Worm (Caenorhabditis elegans) whole organism, L4/young adult: Measurements from ENCODE around the gene Y39A1C.1.
"Not testable (repeated sequence)": the region's sequence is repeated elsewhere in the genome, so short reads cannot be mapped to it uniquely, and the experiment has no call there.

Experiments used
- W03F9.2 ChIP-seq: fragments of 150-350 bp; optimal IDR thresholded peaks from 2 replicates; lab custom pipeline; 2014; ENCODE audit warnings: missing biosample characterization, missing genetic modification characterization
- dao-5 ChIP-seq: sonication (generic microtip); optimal IDR thresholded peaks from 2 replicates; lab custom pipeline; 2016; ENCODE audit warnings: missing genotype, missing genetic modification characterization, moderate library complexity, missing compliant biosample characterization
- him-1 ChIP-seq: sonication (generic microtip); optimal IDR thresholded peaks from 2 replicates; lab custom pipeline; 2016; ENCODE audit warnings: missing genotype, missing genetic modification reagents, missing genetic modification characterization, missing compliant biosample characterization

The Y39A1C.1 gene

ce11 chrIII:10855398-10855880 is at the start of gene Y39A1C.1:
Gene Y39A1C.1, plus strand, starts transcription at chrIII:10855448.
- TF ChIP-seq him-1 (tag; lab: Kevin White, UChicago) (no peak), dao-5 (tag; lab: Kevin White, UChicago) (no peak), W03F9.2 (tag; lab: Kevin White, UChicago) (no peak)

DNA sequence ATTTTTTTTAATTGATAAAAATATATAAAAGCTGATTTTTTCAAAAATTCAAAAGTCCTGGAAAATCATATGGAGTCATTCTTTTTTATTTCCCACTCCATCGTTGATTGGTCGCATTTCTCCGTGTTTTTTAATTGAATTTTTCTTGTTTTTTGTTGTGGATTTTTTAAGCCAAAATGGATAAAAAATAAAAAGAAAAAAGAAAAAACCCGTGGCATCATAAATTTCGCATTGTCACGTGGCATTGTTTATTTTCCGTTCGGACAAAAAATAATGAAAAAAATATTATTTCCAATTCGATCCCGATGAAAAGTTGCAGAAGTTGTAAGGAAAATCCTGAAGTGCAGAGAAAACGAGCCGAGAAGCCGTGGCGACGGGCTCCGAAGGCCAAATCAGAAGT is 49.6 kb upstream of the Y39A1C.1 start, which contains the start of gene klp-7:
Gene klp-7, plus strand, starts transcription at position 301 of the 400 bp plus-strand sequence.
- TF ChIP-seq W03F9.2, dao-5, him-1 (tag; lab: Kevin White, UChicago): not testable (repeated sequence)

ce11 chrIII:10806821-10807220 is 48.4 kb upstream of the Y39A1C.1 start:
- TF ChIP-seq him-1 (tag; lab: Kevin White, UChicago), result no peak

DNA sequence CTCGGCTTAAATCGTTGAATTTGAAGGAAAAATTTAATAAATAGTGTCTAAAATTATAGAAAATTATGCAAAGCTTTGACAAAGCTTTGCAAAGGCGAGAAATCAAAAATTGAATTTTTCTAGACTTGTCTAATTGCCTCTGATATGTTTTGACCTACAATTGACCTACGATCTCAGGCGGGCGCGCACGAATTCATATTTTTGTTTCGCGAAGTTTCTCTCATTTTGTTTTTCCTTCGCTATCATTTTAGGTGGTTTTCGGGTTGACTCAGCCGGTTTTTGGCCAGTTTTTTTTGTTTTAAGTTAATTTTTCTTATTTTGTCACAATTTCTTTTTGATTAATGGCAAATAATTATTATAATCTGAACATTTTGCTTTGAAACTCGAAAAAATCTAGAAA is 48.0 kb upstream of the Y39A1C.1 start:
- TF ChIP-seq W03F9.2 (tag; lab: Kevin White, UChicago) (no peak), dao-5 (tag; lab: Kevin White, UChicago) (no peak), him-1 (tag; lab: Kevin White, UChicago) (no peak)

DNA sequence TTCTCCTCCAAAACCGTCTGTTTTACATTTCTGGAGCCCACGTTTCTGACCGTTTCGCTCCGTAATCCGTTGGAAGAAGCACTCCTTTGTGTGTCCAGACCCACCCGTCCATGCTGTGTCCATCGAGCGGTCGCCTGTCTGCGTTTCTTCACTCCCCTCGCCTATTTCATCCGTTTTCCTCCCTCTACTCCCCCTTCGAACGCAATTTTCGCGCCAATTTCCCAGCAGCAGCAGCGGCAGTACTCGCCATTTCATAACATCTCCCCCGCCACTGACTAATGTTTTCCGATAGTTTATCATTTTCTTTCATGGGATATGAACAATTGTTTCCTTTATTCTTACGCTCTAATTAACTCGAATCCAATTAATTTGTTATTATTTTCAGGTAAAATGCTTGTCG is 47.3 kb upstream of the Y39A1C.1 start:
- TF ChIP-seq W03F9.2 (tag; lab: Kevin White, UChicago) (no peak), dao-5 (tag; lab: Kevin White, UChicago) (no peak), him-1 (tag; lab: Kevin White, UChicago) (no peak)

ce11 chrIII:10808802-10809201 is 46.4 kb upstream of the Y39A1C.1 start:
- TF ChIP-seq W03F9.2 (tag; lab: Kevin White, UChicago) (no peak), him-1 (tag; lab: Kevin White, UChicago) (no peak), dao-5 (tag; lab: Kevin White, UChicago) (no peak)

- TF ChIP-seq W03F9.2 (tag; lab: Kevin White, UChicago) (no peak), him-1 (tag; lab: Kevin White, UChicago) (no peak), dao-5 (tag; lab: Kevin White, UChicago) (no peak)
These were observed 45.7 kb upstream of the Y39A1C.1 start for ce11 chrIII:10809568-10809967.

- TF ChIP-seq dao-5 (tag; lab: Kevin White, UChicago), result no peak
- TF ChIP-seq W03F9.2 (tag; lab: Kevin White, UChicago), result no peak
- TF ChIP-seq him-1 (tag; lab: Kevin White, UChicago), result no peak
These were observed 44.8 kb upstream of the Y39A1C.1 start for ce11 chrIII:10810483-10810836.

- no peak for TF ChIP-seq dao-5 (tag; lab: Kevin White, UChicago)
- no peak for TF ChIP-seq him-1 (tag; lab: Kevin White, UChicago)
These were observed 44.1 kb upstream of the Y39A1C.1 start for ce11 chrIII:10810837-10811814.

ce11 chrIII:10812798-10813295 is 42.4 kb upstream of the Y39A1C.1 start:
- TF ChIP-seq dao-5 (tag; lab: Kevin White, UChicago) (no peak), him-1 (tag; lab: Kevin White, UChicago) (no peak), W03F9.2 (tag; lab: Kevin White, UChicago) (no peak)

DNA sequence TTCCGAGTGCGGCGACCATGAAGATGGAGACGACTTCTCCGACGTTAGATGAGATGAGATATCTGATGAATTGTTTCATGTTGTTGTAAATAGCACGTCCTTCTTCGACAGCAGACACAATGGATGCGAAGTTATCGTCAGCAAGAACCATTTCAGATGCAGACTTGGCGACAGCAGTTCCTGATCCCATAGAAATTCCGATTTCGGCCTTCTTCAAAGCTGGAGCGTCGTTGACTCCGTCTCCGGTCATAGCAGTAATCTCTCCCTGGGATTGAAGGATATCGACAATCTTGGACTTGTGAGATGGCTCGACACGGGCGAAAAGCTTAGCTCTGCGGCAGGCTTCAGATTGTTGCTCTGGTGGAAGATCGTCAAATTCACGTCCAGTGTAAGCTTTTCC is 41.4 kb upstream of the Y39A1C.1 start:
- no peak for TF ChIP-seq him-1 (tag; lab: Kevin White, UChicago)
- no peak for TF ChIP-seq W03F9.2 (tag; lab: Kevin White, UChicago)
- no peak for TF ChIP-seq dao-5 (tag; lab: Kevin White, UChicago)

DNA sequence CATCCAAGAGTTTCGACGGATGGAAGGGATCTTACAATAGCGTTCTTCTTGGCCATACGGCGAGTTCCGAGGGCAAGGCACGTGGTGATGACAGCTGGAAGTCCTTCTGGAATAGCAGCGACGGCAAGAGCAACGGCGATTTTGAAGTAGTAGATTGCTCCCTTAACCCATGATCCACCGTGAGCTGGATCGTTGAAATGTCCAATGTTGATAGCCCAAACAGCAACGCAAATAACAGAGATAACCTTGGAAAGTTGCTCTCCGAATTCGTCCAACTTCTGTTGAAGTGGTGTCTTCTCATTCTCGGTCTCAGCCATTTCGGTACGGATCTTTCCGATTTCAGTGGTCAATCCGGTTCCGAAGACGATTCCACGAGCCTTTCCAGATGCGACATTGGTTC is 40.0 kb upstream of the Y39A1C.1 start:
- TF ChIP-seq him-1 (tag; lab: Kevin White, UChicago), result no peak
- TF ChIP-seq dao-5 (tag; lab: Kevin White, UChicago), result no peak
- no peak for TF ChIP-seq W03F9.2 (tag; lab: Kevin White, UChicago)

DNA sequence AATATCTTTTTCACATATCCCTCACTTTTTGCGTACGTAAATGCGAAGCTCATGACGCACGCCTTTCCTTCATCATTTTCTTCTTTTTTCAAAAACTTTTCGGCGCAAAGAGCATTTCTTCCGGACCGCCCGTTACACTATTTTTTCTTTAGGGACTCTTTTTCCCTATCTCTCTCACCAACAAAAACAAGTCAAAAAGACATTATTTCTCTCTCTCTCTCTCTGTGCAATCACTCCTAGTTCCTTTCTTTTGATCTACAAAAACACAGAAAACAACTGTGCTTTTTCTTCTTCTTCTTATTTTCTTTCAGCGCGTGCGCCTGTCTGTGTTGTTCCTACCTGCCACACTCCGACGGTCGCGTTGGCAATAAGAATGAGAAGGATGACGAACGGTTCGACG is 39.2 kb upstream of the Y39A1C.1 start:
- TF ChIP-seq dao-5 (tag; lab: Kevin White, UChicago) (no peak), him-1 (tag; lab: Kevin White, UChicago) (no peak), W03F9.2 (tag; lab: Kevin White, UChicago) (no peak)
